Fruit fly (Drosophila melanogaster) whole organism, adult: ENCODE data around the gene CG10467.

Source experiments
- CG11617 ChIP-seq: fragments of 200-800 bp; sonication (Bioruptor generic); optimal IDR thresholded peaks from 2 replicates; lab custom pipeline; 2017; ENCODE audit warnings: mild to moderate bottlenecking, missing biosample characterization, missing genetic modification reagents, missing genetic modification characterization
- CG12768 ChIP-seq: fragments of 200-800 bp; sonication (Bioruptor generic); optimal IDR thresholded peaks from 2 replicates; lab custom pipeline; 2017; ENCODE audit warnings: missing biosample characterization, missing genetic modification characterization, mild to moderate bottlenecking, moderate library complexity, missing genetic modification reagents
- CG33017 ChIP-seq: fragments of 200-800 bp; sonication (Bioruptor generic); optimal IDR thresholded peaks from 2 replicates; lab custom pipeline; 2018; ENCODE audit warnings: missing biosample characterization, mild to moderate bottlenecking, missing genetic modification characterization, moderate library complexity
- Clk ChIP-seq: fragments of 200-800 bp; sonication (Bioruptor generic); optimal IDR thresholded peaks from 2 replicates; lab custom pipeline; 2017; ENCODE audit warnings: missing biosample characterization, missing genetic modification characterization
- Crg-1 ChIP-seq: fragments of 200-800 bp; sonication (Bioruptor generic); optimal IDR thresholded peaks from 2 replicates; lab custom pipeline; 2016; ENCODE audit warnings: missing biosample characterization, missing genetic modification characterization
- cnc ChIP-seq, 2 experiments: fragments of >200 bp; optimal IDR thresholded peaks; 2 replicates each; lab custom pipeline; 2017
- kay ChIP-seq: fragments of 200-800 bp; sonication (Bioruptor generic); peaks from one replicate; lab custom pipeline; 2016; ENCODE audit warnings: missing biosample characterization, missing genetic modification characterization, borderline replicate concordance
- ovo ChIP-seq: fragments of 200-800 bp; sonication (Bioruptor generic); optimal IDR thresholded peaks from 2 replicates; lab custom pipeline; 2016; ENCODE audit warnings: missing biosample characterization, missing genetic modification characterization
- toe ChIP-seq: fragments of 200-800 bp; sonication (Bioruptor generic); optimal IDR thresholded peaks from 2 replicates; lab custom pipeline; 2016; ENCODE audit warnings: missing biosample characterization, missing genetic modification characterization

- TF ChIP-seq Crg-1 (GFP tag; lab: Kevin White, UChicago): no peak
- no peak for TF ChIP-seq CG33017 (tag; lab: Kevin White, UChicago)
- no peak for TF ChIP-seq cnc (optimal IDR thresholded peaks at IDR 0.05; lab: Kevin White, UChicago)
- TF ChIP-seq Clk (GFP tag; lab: Kevin White, UChicago): no peak
- TF ChIP-seq kay (GFP tag; lab: Kevin White, UChicago): no peak
- TF ChIP-seq toe (GFP tag; lab: Kevin White, UChicago): no peak
- no peak for TF ChIP-seq ovo (GFP tag; lab: Kevin White, UChicago)
- no peak for TF ChIP-seq CG11617 (GFP tag; lab: Kevin White, UChicago)
- TF ChIP-seq CG12768 (GFP tag; lab: Kevin White, UChicago): no peak
Observed at dm6 chr3L:6136691-6137090, 42.1 kb upstream of the CG10467 start, which contains the start of gene Lcp65Af.
